Fruit fly (Drosophila melanogaster): ENCODE data around the gene Tasp1.

DNA sequence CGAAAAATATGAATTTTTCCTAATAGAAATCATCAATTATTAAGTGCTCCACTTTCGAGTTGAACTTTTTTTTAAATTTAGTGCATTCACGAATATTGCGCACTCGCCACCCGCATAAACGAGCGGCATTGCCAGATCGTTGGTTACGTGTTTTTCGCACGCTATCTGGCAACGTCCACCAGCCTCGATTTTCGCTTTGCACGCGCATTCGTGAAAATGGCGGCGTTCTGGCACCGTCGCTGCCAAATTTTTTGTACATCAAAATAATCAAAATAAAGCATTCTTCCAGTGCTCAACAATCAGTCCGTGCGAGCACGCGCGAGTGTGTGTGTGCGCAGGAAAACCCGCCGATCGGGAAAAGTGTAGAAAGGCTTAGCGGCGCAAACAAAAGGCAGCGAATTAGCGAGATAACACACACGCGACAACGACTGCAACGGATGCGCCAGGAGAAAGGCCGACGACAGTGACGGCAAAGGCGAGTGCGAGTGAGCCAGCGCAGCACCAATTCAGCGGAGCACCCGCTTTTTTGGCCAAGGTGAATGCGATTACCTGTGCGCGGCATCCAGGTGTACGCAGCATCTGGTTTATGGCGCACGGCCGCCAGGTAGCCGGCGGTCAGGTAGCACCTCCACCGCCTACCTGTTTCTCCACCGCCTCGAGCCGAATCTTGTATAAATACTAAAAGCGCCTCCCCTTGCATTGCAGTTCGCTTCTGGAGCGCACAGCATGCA lies 26.4 kb upstream of the Tasp1 start:
- TF ChIP-seq psq (optimal IDR thresholded peaks at IDR 0.05) (no peak), Myc (optimal IDR thresholded peaks at IDR 0.05) (no peak), h (optimal IDR thresholded peaks at IDR 0.05) (no peak), Sin3A (optimal IDR thresholded peaks at IDR 0.05) (no peak), ttk (optimal IDR thresholded peaks at IDR 0.05) (no peak)

Data from Kc167 (cell line).